Fruit fly (Drosophila melanogaster): Measurements from ENCODE around the gene Nedd4.

Gene Nedd4

DNA sequence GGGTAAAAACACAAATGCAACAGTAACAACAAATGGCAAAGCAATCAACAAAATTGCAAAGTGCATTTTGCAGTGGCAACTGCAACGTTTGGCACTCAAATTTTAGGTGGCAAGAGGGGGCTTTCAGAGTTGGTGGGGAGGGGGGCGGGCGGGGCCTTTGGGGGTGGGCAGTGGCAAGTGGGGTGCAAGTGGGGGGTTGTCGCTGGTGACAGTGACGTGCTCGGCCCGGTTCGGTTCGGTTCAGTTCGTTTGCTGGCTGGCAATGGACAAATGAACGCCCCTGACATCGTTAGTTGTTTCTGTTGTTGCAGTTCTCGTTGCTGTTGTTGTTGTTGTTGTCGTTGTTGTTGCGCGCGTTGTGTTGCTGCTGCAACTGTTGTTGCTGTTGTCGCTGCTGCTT is 63.3 kb downstream of the Nedd4 start:
- peak; percentile 71 for TF ChIP-seq CG4360 (GFP tag; IDR thresholded peaks at IDR 0.05)
- TF ChIP-seq Fer1 (GFP tag; optimal IDR thresholded peaks at IDR 0.05) = no peak
- TF ChIP-seq CG9797 (GFP tag; optimal IDR thresholded peaks at IDR 0.05) = no peak
- 0 out of 3 replicates have a peak, but pooled peaks have one; percentile 14 for TF ChIP-seq CG6791 (GFP tag; IDR thresholded peaks at IDR 0.05; ENCODE audit: partially characterized antibody)
- 0 out of 2 replicates have a peak, but pooled peaks have one; percentile 26 for TF ChIP-seq crol (GFP tag; IDR thresholded peaks at IDR 0.05)
- 0 out of 3 replicates have a peak, but pooled peaks have one; percentile 9 for TF ChIP-seq CG11456 (GFP tag; IDR thresholded peaks at IDR 0.05)
- TF ChIP-seq CG10366 (GFP tag; IDR thresholded peaks at IDR 0.05) = no peak

DNA sequence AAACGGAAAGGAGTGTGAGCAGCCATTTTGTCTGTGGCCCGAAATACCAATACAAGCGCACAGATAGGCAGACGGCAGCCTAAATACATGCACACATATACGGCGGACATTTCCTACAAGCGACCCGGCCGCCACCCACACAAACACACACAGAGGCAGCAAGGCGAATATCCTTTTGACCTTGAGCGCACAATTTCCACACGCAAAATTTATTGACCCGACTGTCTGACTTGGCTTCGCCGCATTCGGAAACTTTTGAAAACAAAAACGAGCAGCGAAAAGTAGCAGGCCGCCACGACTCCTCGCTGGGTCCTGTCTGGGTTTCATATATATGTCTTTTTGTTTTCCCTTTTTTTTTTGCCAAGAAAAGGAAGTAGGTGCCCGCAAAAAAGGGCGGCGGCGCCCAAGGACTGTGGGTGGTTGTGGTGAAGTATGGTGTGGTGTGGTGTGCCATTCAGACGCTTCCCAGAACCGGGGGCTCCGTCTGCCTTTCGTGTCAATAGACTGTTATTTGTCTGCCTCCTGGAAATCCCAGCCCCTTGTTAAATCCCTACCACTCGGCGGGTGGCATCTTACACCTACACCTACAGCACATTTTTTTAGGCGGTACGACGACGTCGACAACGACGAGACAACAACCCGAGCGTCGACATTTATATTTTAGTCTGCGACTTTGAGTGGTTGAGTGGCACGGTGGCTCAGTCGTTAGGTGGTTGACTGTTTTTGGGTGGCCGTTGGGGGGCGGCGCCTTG is 66.1 kb downstream of the Nedd4 start:
- TF ChIP-seq Side (GFP tag; optimal IDR thresholded peaks at IDR 0.05) (no peak), caup (GFP tag; optimal IDR thresholded peaks at IDR 0.05; ENCODE audit: severe bottlenecking) (no peak), chinmo (GFP tag; IDR thresholded peaks at IDR 0.05; ENCODE audit: partially characterized antibody) (no peak), lov (optimal IDR thresholded peaks at IDR 0.05) (no peak), lov (GFP tag; IDR thresholded peaks at IDR 0.05) (no peak), CG34224 (GFP tag; IDR thresholded peaks at IDR 0.05; ENCODE audit: partially characterized antibody) (no peak), CG30020 (tag; optimal IDR thresholded peaks at IDR 0.05) (no peak), CG10543 (GFP tag; optimal IDR thresholded peaks at IDR 0.05) (peak; percentile 21), ERR (GFP tag; optimal IDR thresholded peaks at IDR 0.05) (peak; percentile 58), p53 (GFP tag; optimal IDR thresholded peaks at IDR 0.05) (no peak), Sry-δ (GFP tag; optimal IDR thresholded peaks at IDR 0.05) (no peak), CG2202 (tag; optimal IDR thresholded peaks at IDR 0.05) (no peak), vvl (GFP tag; IDR thresholded peaks at IDR 0.05) (no peak), CG6813 (GFP tag; optimal IDR thresholded peaks at IDR 0.05) (no peak), Deaf1 (tag; optimal IDR thresholded peaks at IDR 0.05) (peak; percentile 38), CG10321 (GFP tag; IDR thresholded peaks at IDR 0.05) (no peak), cg (GFP tag; optimal IDR thresholded peaks at IDR 0.05) (peak; percentile 33), hb (GFP tag; IDR thresholded peaks at IDR 0.05; ENCODE audit: partially characterized antibody) (no peak), CG11398 (GFP tag; optimal IDR thresholded peaks at IDR 0.05) (no peak), abd-A (tag; optimal IDR thresholded peaks at IDR 0.05) (peak; percentile 78), onecut (GFP tag; IDR thresholded peaks at IDR 0.05) (peak; percentile 14; the same call in 1 of the 2 replicates), CG3281 (GFP tag; optimal IDR thresholded peaks at IDR 0.05) (no peak), Sin3A (optimal IDR thresholded peaks at IDR 0.05) (no peak), CG13894 (tag; optimal IDR thresholded peaks at IDR 0.05) (peak; percentile 35), GATAe (GFP tag; conservative IDR thresholded peaks at IDR 0.05) (no peak), CG7357 (GFP tag; IDR thresholded peaks at IDR 0.05) (no peak), Sry-β (GFP tag; optimal IDR thresholded peaks at IDR 0.05) (no peak), CG10431 (GFP tag; optimal IDR thresholded peaks at IDR 0.05) (no peak), sug (tag; optimal IDR thresholded peaks at IDR 0.05) (no peak), CG30403 (GFP tag; optimal IDR thresholded peaks at IDR 0.05) (no peak), Trl (optimal IDR thresholded peaks at IDR 0.05) (no peak), Trl (GFP tag; optimal IDR thresholded peaks at IDR 0.05) (no peak), D (optimal IDR thresholded peaks at IDR 0.05) (no peak), D (GFP tag; optimal IDR thresholded peaks at IDR 0.05) (no peak), Ptx1 (GFP tag; IDR thresholded peaks at IDR 0.05) (no peak), CG6683 (GFP tag; optimal IDR thresholded peaks at IDR 0.05) (no peak), CG3726 (GFP tag; IDR thresholded peaks at IDR 0.05) (0 out of 3 replicates have a peak, but pooled peaks have one; percentile 10), knrl (GFP tag; IDR thresholded peaks at IDR 0.05; ENCODE audit: partially characterized antibody) (no peak), z (GFP tag; IDR thresholded peaks at IDR 0.05) (no peak), Med (GFP tag) (peak; percentile 86), Hr78 (GFP tag; optimal IDR thresholded peaks at IDR 0.05) (no peak)
